Worm (Caenorhabditis elegans): ENCODE measurements around the gene algn-12.

DNA sequence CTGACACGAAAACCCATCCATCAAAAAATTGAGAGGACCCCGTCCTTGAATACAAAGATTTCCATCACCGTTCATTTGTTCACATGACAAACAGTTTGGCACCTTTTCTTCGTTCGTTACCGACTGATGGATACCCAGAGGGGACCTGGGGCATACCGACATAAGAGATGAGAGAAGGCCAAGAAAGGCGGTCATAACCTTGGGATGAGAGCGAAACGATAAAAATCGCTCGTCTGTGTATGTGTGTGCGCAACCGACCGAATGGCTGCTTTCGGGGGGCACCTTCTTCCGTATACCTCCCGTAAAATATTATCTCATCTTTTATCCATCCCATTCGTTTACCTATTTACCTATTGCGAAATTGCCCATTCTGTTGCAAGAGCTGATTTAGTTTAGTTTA lies 10.0 kb downstream of the algn-12 start:
- no peak for TF ChIP-seq nhr-12 (tag; optimal IDR thresholded peaks at IDR 0.05)
- no peak for TF ChIP-seq tbx-2 (tag; optimal IDR thresholded peaks at IDR 0.05)
- no peak for TF ChIP-seq unc-62 (GFP tag; optimal IDR thresholded peaks at IDR 0.05)
